Fruit fly (Drosophila melanogaster) whole organism, embryonic: ENCODE data around the gene CG17549.

Source experiments
- Aef1 ChIP-seq: fragments of 200-800 bp; sonication (Bioruptor generic); IDR thresholded peaks from 3 replicates; pipeline ENCODE4 v1.3.6; 2022; ENCODE audit warnings: missing biosample characterization, missing genetic modification characterization
- Atf6 ChIP-seq: fragments of 200-800 bp; sonication (Bioruptor generic); IDR thresholded peaks from 2 replicates; pipeline ENCODE4 v1.3.6; 2022; ENCODE audit warnings: missing biosample characterization, missing genetic modification characterization
- CG12236 ChIP-seq: fragments of 200-800 bp; sonication (Bioruptor generic); optimal IDR thresholded peaks from 2 replicates; lab custom pipeline; 2016; ENCODE audit warnings: missing biosample characterization, missing genetic modification characterization
- CG15011 ChIP-seq: fragments of 200-800 bp; sonication (Bioruptor generic); optimal IDR thresholded peaks from 3 replicates; lab custom pipeline; 2018; ENCODE audit warnings: missing biosample characterization, mild to moderate bottlenecking, missing genetic modification characterization
- CG1647 ChIP-seq: fragments of 200-800 bp; sonication (Bioruptor generic); optimal IDR thresholded peaks from 3 replicates; lab custom pipeline; 2016; ENCODE audit warnings: missing biosample characterization, missing genetic modification characterization
- CG16815 ChIP-seq: fragments of 200-800 bp; sonication (Bioruptor generic); optimal IDR thresholded peaks from 3 replicates; lab custom pipeline; 2017; ENCODE audit warnings: missing biosample characterization, mild to moderate bottlenecking, missing genetic modification characterization
- CG17361 ChIP-seq: fragments of 200-800 bp; sonication (Bioruptor generic); IDR thresholded peaks from 3 replicates; pipeline ENCODE4 v1.3.6; 2022; ENCODE audit warnings: missing biosample characterization, missing genetic modification characterization
- CG17912 ChIP-seq: fragments of 200-800 bp; sonication (Bioruptor generic); optimal IDR thresholded peaks from 2 replicates; lab custom pipeline; 2018; ENCODE audit warnings: missing biosample characterization, mild to moderate bottlenecking, missing genetic modification characterization
- CG31365 ChIP-seq: fragments of 200-800 bp; sonication (Bioruptor generic); optimal IDR thresholded peaks from 2 replicates; lab custom pipeline; 2018; ENCODE audit warnings: missing biosample characterization, mild to moderate bottlenecking, missing genetic modification characterization
- CG31388 ChIP-seq: fragments of 200-800 bp; sonication (Bioruptor generic); optimal IDR thresholded peaks from 2 replicates; lab custom pipeline; 2016; ENCODE audit warnings: missing biosample characterization, missing genetic modification characterization
- CG31441 ChIP-seq: fragments of 200-800 bp; sonication (Bioruptor generic); IDR thresholded peaks from 2 replicates; pipeline ENCODE4 v1.3.6; 2022; ENCODE audit warnings: missing biosample characterization, missing genetic modification characterization
- CG4617 ChIP-seq: fragments of 200-800 bp; sonication (Bioruptor generic); optimal IDR thresholded peaks from 3 replicates; lab custom pipeline; 2016; ENCODE audit warnings: missing biosample characterization, missing genetic modification characterization, borderline replicate concordance
- CG5953 ChIP-seq: fragments of 200-800 bp; sonication (Bioruptor generic); IDR thresholded peaks from 2 replicates; pipeline ENCODE4 v1.3.6; 2022; ENCODE audit warnings: missing biosample characterization, missing genetic modification characterization
- CG8089 ChIP-seq: fragments of 200-800 bp; sonication (Bioruptor generic); optimal IDR thresholded peaks from 3 replicates; lab custom pipeline; 2016; ENCODE audit warnings: missing biosample characterization, missing genetic modification characterization
- CG8359 ChIP-seq: fragments of 200-800 bp; sonication (Bioruptor generic); optimal IDR thresholded peaks from 2 replicates; lab custom pipeline; 2017; ENCODE audit warnings: missing biosample characterization, mild to moderate bottlenecking, missing genetic modification characterization, borderline replicate concordance
- CG8944 ChIP-seq: fragments of 200-800 bp; sonication (Bioruptor generic); optimal IDR thresholded peaks from 3 replicates; lab custom pipeline; 2016; ENCODE audit warnings: missing biosample characterization, missing genetic modification characterization
- CG9932 ChIP-seq: fragments of 200-800 bp; sonication (Bioruptor generic); IDR thresholded peaks from 2 replicates; pipeline ENCODE4 v1.3.6; 2022; ENCODE audit warnings: missing biosample characterization, missing genetic modification characterization
- CTCF ChIP-seq: fragments of 200-800 bp; sonication (Bioruptor generic); optimal IDR thresholded peaks from 2 replicates; lab custom pipeline; 2017; ENCODE audit warnings: missing biosample characterization, mild to moderate bottlenecking, missing genetic modification characterization, moderate library complexity
- CrebB ChIP-seq: fragments of 200-800 bp; sonication (Bioruptor generic); optimal IDR thresholded peaks from 3 replicates; lab custom pipeline; 2018; ENCODE audit warnings: missing biosample characterization, mild to moderate bottlenecking, missing genetic modification characterization
- Dip2 ChIP-seq: fragments of 200-800 bp; sonication (Bioruptor generic); IDR thresholded peaks from 2 replicates; pipeline ENCODE4 v1.3.6; 2022; ENCODE audit warnings: missing biosample characterization, missing genetic modification characterization
- Dp ChIP-seq: fragments of 200-800 bp; sonication (Bioruptor generic); optimal IDR thresholded peaks from 2 replicates; lab custom pipeline; 2018; ENCODE audit warnings: missing biosample characterization, mild to moderate bottlenecking, missing genetic modification characterization, moderate library complexity
- Dref ChIP-seq: fragments of 200-800 bp; sonication (Bioruptor generic); IDR thresholded peaks from 2 replicates; pipeline ENCODE4 v1.3.6; 2022; ENCODE audit warnings: missing biosample characterization, missing genetic modification characterization
- Drgx ChIP-seq: fragments of 200-800 bp; sonication (Bioruptor generic); IDR thresholded peaks from 2 replicates; pipeline ENCODE4 v1.3.6; 2022; ENCODE audit warnings: missing biosample characterization, missing genetic modification characterization
- ERR ChIP-seq: fragments of 200-800 bp; sonication (Bioruptor generic); optimal IDR thresholded peaks from 2 replicates; lab custom pipeline; 2016; ENCODE audit warnings: missing biosample characterization, missing genetic modification characterization
- Fer1 ChIP-seq: fragments of 200-800 bp; sonication (Bioruptor generic); optimal IDR thresholded peaks from 2 replicates; lab custom pipeline; 2017; ENCODE audit warnings: missing biosample characterization, mild to moderate bottlenecking, missing genetic modification characterization
- H15 ChIP-seq: fragments of 200-800 bp; sonication (Bioruptor generic); IDR thresholded peaks from 3 replicates; pipeline ENCODE4 v1.3.6; 2022; ENCODE audit warnings: missing biosample characterization, missing genetic modification characterization
- HLH4C ChIP-seq: fragments of 200-800 bp; sonication (Bioruptor generic); IDR thresholded peaks from 3 replicates; pipeline ENCODE4 v1.3.6; 2022; ENCODE audit warnings: missing biosample characterization, missing genetic modification characterization; ENCODE audit not compliant: partially characterized antibody
- HmgD ChIP-seq: fragments of 200-800 bp; sonication (Bioruptor generic); optimal IDR thresholded peaks from 3 replicates; lab custom pipeline; 2016; ENCODE audit warnings: missing biosample characterization, missing genetic modification characterization
- MTF-1 ChIP-seq: fragments of 200-800 bp; sonication (Bioruptor generic); optimal IDR thresholded peaks from 2 replicates; lab custom pipeline; 2018; ENCODE audit warnings: missing biosample characterization, mild to moderate bottlenecking, missing genetic modification characterization, borderline replicate concordance
- Med ChIP-seq: fragments of 200-800 bp; sonication (Bioruptor generic); peaks from one replicate; lab custom pipeline; 2016; ENCODE audit warnings: missing biosample characterization, missing genetic modification characterization, mild to moderate bottlenecking, inconsistent platforms, moderate library complexity
- Nf-YA ChIP-seq: fragments of 200-800 bp; sonication (Bioruptor generic); IDR thresholded peaks from 2 replicates; pipeline ENCODE4 v1.3.6; 2022; ENCODE audit warnings: missing biosample characterization, missing genetic modification characterization
- Sry-β ChIP-seq: fragments of 200-800 bp; sonication (Bioruptor generic); optimal IDR thresholded peaks from 2 replicates; lab custom pipeline; 2018; ENCODE audit warnings: missing biosample characterization, mild to moderate bottlenecking, missing genetic modification characterization, moderate library complexity
- Stat92E ChIP-seq, 3 experiments: fragments of >200 bp in 2 of 3; fragments of 200-800 bp in 1 of 3; sonication (Bioruptor generic) in 1 of 3; optimal IDR thresholded peaks; 2 replicates each; lab custom pipeline; 2017 to 2019; ENCODE audit warnings: missing biosample characterization in 3 of 3, missing genetic modification characterization in 3 of 3, mild to moderate bottlenecking in 1 of 3, moderate library complexity in 1 of 3
- Vsx1 ChIP-seq: fragments of 200-800 bp; sonication (Bioruptor generic); optimal IDR thresholded peaks from 2 replicates; lab custom pipeline; 2017; ENCODE audit warnings: missing biosample characterization, mild to moderate bottlenecking, missing genetic modification characterization, missing genetic modification reagents
- br ChIP-seq: fragments of >200 bp; optimal IDR thresholded peaks from 2 replicates; lab custom pipeline; 2017
- crc ChIP-seq: fragments of 200-800 bp; sonication (Bioruptor generic); optimal IDR thresholded peaks from 2 replicates; lab custom pipeline; 2016; ENCODE audit warnings: missing biosample characterization, missing genetic modification characterization
- esg ChIP-seq: fragments of 200-800 bp; sonication (Bioruptor generic); conservative IDR thresholded peaks from 2 replicates; pipeline ENCODE4 v1.3.6; 2022; ENCODE audit warnings: missing biosample characterization, missing genetic modification characterization
- fd102C ChIP-seq: fragments of 200-800 bp; sonication (Bioruptor generic); optimal IDR thresholded peaks from 2 replicates; lab custom pipeline; 2018; ENCODE audit warnings: missing biosample characterization, mild to moderate bottlenecking, missing genetic modification characterization, moderate library complexity
- gsb ChIP-seq: fragments of 200-800 bp; sonication (Bioruptor generic); IDR thresholded peaks from 2 replicates; pipeline ENCODE4 v1.3.6; 2022; ENCODE audit warnings: missing biosample characterization, missing genetic modification characterization
- lab ChIP-seq: fragments of 200-800 bp; sonication (Bioruptor generic); optimal IDR thresholded peaks from 3 replicates; lab custom pipeline; 2017; ENCODE audit warnings: missing biosample characterization, missing genetic modification characterization, mild to moderate bottlenecking, moderate library complexity, missing genetic modification reagents
- mirr ChIP-seq: fragments of 200-800 bp; sonication (Bioruptor generic); optimal IDR thresholded peaks from 3 replicates; lab custom pipeline; 2018; ENCODE audit warnings: missing biosample characterization, mild to moderate bottlenecking, missing genetic modification characterization
- nom ChIP-seq: fragments of 200-800 bp; sonication (Bioruptor generic); optimal IDR thresholded peaks from 2 replicates; lab custom pipeline; 2017; ENCODE audit warnings: missing biosample characterization, missing genetic modification characterization, mild to moderate bottlenecking, moderate library complexity, missing genetic modification reagents
- oc ChIP-seq: fragments of 200-800 bp; sonication (Bioruptor generic); optimal IDR thresholded peaks from 2 replicates; lab custom pipeline; 2018; ENCODE audit warnings: missing biosample characterization, mild to moderate bottlenecking, missing genetic modification characterization, moderate library complexity
- pnt ChIP-seq: fragments of 200-800 bp; sonication (Bioruptor generic); optimal IDR thresholded peaks from 3 replicates; lab custom pipeline; 2016; ENCODE audit warnings: missing biosample characterization, missing genetic modification characterization
- pum ChIP-seq: fragments of 200-800 bp; sonication (Bioruptor generic); optimal IDR thresholded peaks from 2 replicates; lab custom pipeline; 2016; ENCODE audit warnings: missing biosample characterization, missing genetic modification characterization
- pzg ChIP-seq: fragments of 200-800 bp; sonication (Bioruptor generic); optimal IDR thresholded peaks from 3 replicates; lab custom pipeline; 2018; ENCODE audit warnings: missing biosample characterization, mild to moderate bottlenecking, missing genetic modification characterization, moderate library complexity
- unc-4 ChIP-seq: fragments of 200-800 bp; sonication (Bioruptor generic); IDR thresholded peaks from 2 replicates; pipeline ENCODE4 v1.3.6; 2022; ENCODE audit warnings: missing biosample characterization, missing genetic modification characterization; ENCODE audit not compliant: partially characterized antibody
- unpg ChIP-seq: fragments of 200-800 bp; sonication (Bioruptor generic); optimal IDR thresholded peaks from 3 replicates; lab custom pipeline; 2018; ENCODE audit warnings: missing biosample characterization, mild to moderate bottlenecking, missing genetic modification characterization, moderate library complexity
- z ChIP-seq: fragments of 200-800 bp; sonication (Bioruptor generic); IDR thresholded peaks from 3 replicates; pipeline ENCODE4 v1.3.6; 2022; ENCODE audit warnings: missing biosample characterization, missing genetic modification characterization
- zen ChIP-seq: fragments of 200-800 bp; sonication (Bioruptor generic); optimal IDR thresholded peaks from 3 replicates; lab custom pipeline; 2018; ENCODE audit warnings: missing biosample characterization, mild to moderate bottlenecking, missing genetic modification characterization, moderate library complexity

Gene CG17549

DNA sequence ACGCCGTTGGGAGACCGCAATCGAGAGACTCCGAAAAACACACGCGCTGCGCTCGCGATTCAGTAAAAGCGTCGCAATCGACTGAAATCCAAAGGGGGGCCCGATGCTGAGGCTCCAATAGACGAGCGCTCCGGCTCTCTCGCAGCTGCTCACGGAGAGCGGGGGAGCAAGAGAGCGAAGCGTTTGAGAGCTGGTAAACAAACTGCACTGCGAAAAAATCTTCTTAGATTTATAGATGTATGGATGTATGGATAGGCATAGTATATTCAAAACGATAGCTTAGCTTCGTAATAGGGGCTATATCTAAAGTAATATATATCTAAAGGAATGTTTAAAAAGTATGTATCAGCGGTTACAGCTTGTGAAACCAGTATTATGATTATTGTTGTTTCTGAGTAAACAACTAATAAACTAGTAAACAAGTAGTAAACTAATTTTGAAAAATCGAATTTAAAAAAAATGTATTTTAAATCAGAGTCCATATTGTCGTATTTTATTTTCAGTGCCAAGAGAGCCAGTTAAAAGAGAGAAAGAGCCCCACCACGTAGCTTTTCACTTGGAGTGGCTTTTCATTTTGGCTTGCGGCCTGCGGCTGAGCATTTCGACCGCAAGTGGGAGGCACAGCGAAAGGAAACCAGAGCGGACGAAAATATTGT is 33.7 kb upstream of the CG17549 start, which contains the start of the genes Alp12 and CG13085 (continued):
- TF ChIP-seq pzg (GFP tag; lab: Kevin White, UChicago) (peak; percentile 15), CrebB (tag; lab: Kevin White, UChicago) (peak; percentile 96), CG31441 (GFP tag; lab: Robert Waterston, UW) (peak; percentile 96), Vsx1 (GFP tag; lab: Kevin White, UChicago) (peak; percentile 96), CG15011 (peak; percentile 99), Aef1 (GFP tag; lab: Robert Waterston, UW) (peak; percentile 93), CG31365 (peak; percentile 84), fd102C (GFP tag; lab: Kevin White, UChicago) (peak; percentile 23), Stat92E (GFP tag; optimal IDR thresholded peaks at IDR 0.05; lab: Kevin White, UChicago) (peak in 1 of 3 experiments; percentile 93), CG31388 (GFP tag; lab: Kevin White, UChicago) (peak; percentile 91), oc (tag; lab: Kevin White, UChicago) (peak; percentile 95), Drgx (GFP tag; lab: Robert Waterston, UW) (peak; percentile 95), nom (GFP tag; lab: Kevin White, UChicago) (peak; percentile 83), Med (GFP tag; lab: Kevin White, UChicago) (peak; percentile 97), unc-4 (peak; percentile 44; the same call in 1 of the 2 replicates), CG9932 (peak; percentile 94), Atf6 (GFP tag; lab: Robert Waterston, UW) (peak; percentile 98), CG1647 (peak; percentile 93), HmgD (GFP tag; lab: Kevin White, UChicago) (peak; percentile 61), Sry-β (peak; percentile 67), CG5953 (GFP tag; lab: Robert Waterston, UW) (peak; percentile 88), br (lab: Kevin White, UChicago) (no peak), CG17912 (peak; percentile 81), esg (GFP tag; lab: Robert Waterston, UW) (peak; percentile 96), z (GFP tag; lab: Robert Waterston, UW) (peak; percentile 69; the same call in 2 of the 3 replicates), CG12236 (peak; percentile 89), Dip2 (GFP tag; lab: Robert Waterston, UW) (peak; percentile 75; the same call in 1 of the 2 replicates), Fer1 (GFP tag; lab: Kevin White, UChicago) (peak; percentile 99), CG17361 (peak; percentile 99), unpg (GFP tag; lab: Kevin White, UChicago) (peak; percentile 97), CG8089 (peak; percentile 84), CG4617 (GFP tag; lab: Kevin White, UChicago) (peak; percentile 85), Dp (GFP tag; lab: Kevin White, UChicago) (peak; percentile 31), pnt (GFP tag; lab: Kevin White, UChicago) (peak; percentile 93), CG16815 (GFP tag; lab: Kevin White, UChicago) (peak; percentile 93), CG8944 (GFP tag; lab: Kevin White, UChicago) (peak; percentile 87), CTCF (GFP tag; lab: Kevin White, UChicago) (peak; percentile 74), ERR (GFP tag; lab: Kevin White, UChicago) (peak; percentile 84), CG8359 (GFP tag; lab: Kevin White, UChicago) (peak; percentile 92), Nf-YA (GFP tag; lab: Robert Waterston, UW) (peak; percentile 88), gsb (peak; percentile 95), Dref (no peak), mirr (peak; percentile 94), pum (peak; percentile 94), zen (tag; lab: Kevin White, UChicago) (peak; percentile 92), MTF-1 (peak; percentile 83), HLH4C (GFP tag; lab: Robert Waterston, UW) (no peak), H15 (GFP tag; lab: Robert Waterston, UW) (peak; percentile 92), lab (peak; percentile 99), crc (GFP tag; lab: Kevin White, UChicago) (peak; percentile 89)
